Worm (Caenorhabditis elegans) whole organism, young adult: ENCODE results near the gene prx-3.

Experiments used
- F57A8.1 ChIP-seq: fragments of 200-800 bp; sonication (Bioruptor generic); optimal IDR thresholded peaks from 2 replicates; lab custom pipeline; 2018; ENCODE audit warnings: mild to moderate bottlenecking, missing genetic modification characterization, moderate library complexity, missing compliant biosample characterization
- ama-1 ChIP-seq, 3 experiments: fragments of 150-350 bp in 1 of 3; sonication (generic microtip) in 2 of 3; optimal IDR thresholded peaks; 2 replicates each; lab custom pipeline; 2014 to 2018; ENCODE audit warnings: missing biosample characterization in 2 of 3, missing genetic modification characterization in 2 of 3, missing genetic modification reagents in 2 of 3
- atf-7 ChIP-seq: sonication (generic microtip); optimal IDR thresholded peaks from 2 replicates; lab custom pipeline; 2017; ENCODE audit warnings: mild to moderate bottlenecking, missing genetic modification characterization, missing compliant biosample characterization
- efl-1 ChIP-seq: fragments of 150-350 bp; optimal IDR thresholded peaks from 2 replicates; lab custom pipeline; 2014; ENCODE audit warnings: missing biosample characterization, missing genetic modification reagents, missing genetic modification characterization
- ekl-4 ChIP-seq: fragments of 200-800 bp; sonication (Bioruptor generic); IDR thresholded peaks from 2 replicates; pipeline ENCODE4 v1.3.6; 2022; ENCODE audit warnings: missing genetic modification reagents, missing genetic modification characterization, missing compliant biosample characterization
- madf-10 ChIP-seq: sonication (generic microtip); optimal IDR thresholded peaks from 2 replicates; lab custom pipeline; 2016; ENCODE audit warnings: mild to moderate bottlenecking, missing genetic modification characterization, missing compliant biosample characterization
- mel-28 ChIP-seq: sonication (generic microtip); optimal IDR thresholded peaks from 2 replicates; lab custom pipeline; 2016; ENCODE audit warnings: borderline replicate concordance, mild to moderate bottlenecking, missing genetic modification characterization, missing compliant biosample characterization
- pha-4 ChIP-seq: fragments of 150-350 bp; sonication (generic microtip); optimal IDR thresholded peaks from 2 replicates; lab custom pipeline; 2014; ENCODE audit warnings: missing biosample characterization, missing genetic modification reagents, missing genetic modification characterization
- rcor-1 ChIP-seq: fragments of 200-800 bp; sonication (Bioruptor generic); IDR thresholded peaks from 2 replicates; pipeline ENCODE4 v1.3.6; 2022; ENCODE audit warnings: missing genetic modification reagents, missing genetic modification characterization, missing compliant biosample characterization
- sptf-2 ChIP-seq: fragments of 200-800 bp; sonication (Bioruptor generic); optimal IDR thresholded peaks from 2 replicates; lab custom pipeline; 2018; ENCODE audit warnings: mild to moderate bottlenecking, missing genetic modification characterization, missing compliant biosample characterization
- unc-62 ChIP-seq: fragments of 150-350 bp; optimal IDR thresholded peaks from 2 replicates; lab custom pipeline; 2014; ENCODE audit warnings: missing biosample characterization, missing genetic modification reagents, missing genetic modification characterization

DNA sequence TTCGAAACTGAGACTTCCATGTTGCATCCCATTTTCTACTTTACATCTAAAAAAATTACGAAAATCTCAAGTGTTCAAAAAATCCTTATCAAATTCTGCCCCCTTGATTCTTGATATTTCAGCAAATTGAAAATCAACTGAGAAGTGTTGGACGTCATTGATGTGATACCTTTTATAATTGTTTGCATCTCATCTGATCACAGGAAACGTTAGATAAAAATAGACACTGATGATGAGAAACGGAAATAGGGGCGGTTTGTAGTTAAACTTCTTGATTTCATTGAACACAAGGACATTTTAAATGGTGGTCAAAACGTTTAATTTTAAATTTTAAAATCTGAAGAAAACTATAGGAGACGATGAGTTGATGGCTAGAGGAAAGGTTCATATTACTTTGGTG lies 16.1 kb upstream of the prx-3 start:
- TF ChIP-seq pha-4 (tag; lab: Kevin White, UChicago) (no peak), ekl-4 (GFP tag; lab: Robert Waterston, UW) (no peak), F57A8.1 (GFP tag; lab: Kevin White, UChicago) (no peak), mel-28 (tag; lab: Kevin White, UChicago) (no peak), atf-7 (tag; lab: Kevin White, UChicago) (no peak), sptf-2 (GFP tag; lab: Kevin White, UChicago) (no peak), unc-62 (no peak), ama-1 (optimal IDR thresholded peaks at IDR 0.05; lab: Kevin White, UChicago) (no peak), ama-1 (GFP tag; optimal IDR thresholded peaks at IDR 0.05; lab: Kevin White, UChicago) (no peak), efl-1 (GFP tag; lab: Kevin White, UChicago) (no peak), rcor-1 (GFP tag; lab: Robert Waterston, UW) (no peak), madf-10 (no peak)
